Worm (Caenorhabditis elegans) whole organism, L1 larva: Measurements from ENCODE around the gene T27F7.12.

Experiments used
- C16A3.4 ChIP-seq: fragments of 150-350 bp; optimal IDR thresholded peaks from 2 replicates; lab custom pipeline; 2014; ENCODE audit warnings: missing biosample characterization, missing genetic modification characterization
- F16B12.6 ChIP-seq: fragments of 150-350 bp; optimal IDR thresholded peaks from 2 replicates; lab custom pipeline; 2014; ENCODE audit warnings: missing biosample characterization, missing genetic modification characterization
- Y116A8C.19 ChIP-seq: sonication (generic microtip); optimal IDR thresholded peaks from 2 replicates; lab custom pipeline; 2016; ENCODE audit warnings: missing compliant biosample characterization, missing genetic modification characterization, borderline replicate concordance
- ceh-8 ChIP-seq: fragments of 200-800 bp; sonication (Bioruptor generic); optimal IDR thresholded peaks from 2 replicates; lab custom pipeline; 2018; ENCODE audit warnings: mild to moderate bottlenecking, missing genetic modification characterization, moderate library complexity, missing compliant biosample characterization
- ceh-82 ChIP-seq, 3 experiments: fragments of 150-350 bp in 1 of 3; sonication (generic microtip) in 2 of 3; optimal IDR thresholded peaks; 2 replicates each; lab custom pipeline; 2014 to 2017; ENCODE audit warnings: missing biosample characterization in 3 of 3, missing genetic modification characterization in 3 of 3
- ceh-90 ChIP-seq: sonication (generic microtip); optimal IDR thresholded peaks from 2 replicates; lab custom pipeline; 2016; ENCODE audit warnings: missing genetic modification characterization, missing compliant biosample characterization
- dsc-1 ChIP-seq: sonication (generic microtip); optimal IDR thresholded peaks from 2 replicates; lab custom pipeline; 2016; ENCODE audit warnings: mild to moderate bottlenecking, missing genetic modification characterization, missing compliant biosample characterization
- efl-1 ChIP-seq, 4 experiments: fragments of 150-350 bp; optimal IDR thresholded peaks in 3 of 4; peaks in 1 of 4; 1 replicate in 1 of 4; 2 replicates in 3 of 4; lab custom pipeline; 2014; ENCODE audit warnings: missing biosample characterization in 2 of 4, missing genetic modification characterization in 2 of 4, missing genetic modification reagents in 2 of 4
- efl-3 ChIP-seq: fragments of 200-800 bp; sonication (Bioruptor generic); optimal IDR thresholded peaks from 2 replicates; lab custom pipeline; 2018; ENCODE audit warnings: mild to moderate bottlenecking, missing genetic modification characterization, missing compliant biosample characterization
- egl-27 ChIP-seq, 2 experiments: fragments of 150-350 bp in 1 of 2; sonication (generic microtip); optimal IDR thresholded peaks; 3 replicates each; lab custom pipeline; 2017 to 2018; ENCODE audit warnings: missing biosample characterization in 2 of 2, missing genetic modification characterization in 2 of 2, missing genetic modification reagents in 2 of 2
- elt-2 ChIP-seq: sonication (generic microtip); optimal IDR thresholded peaks from 2 replicates; lab custom pipeline; 2016; ENCODE audit warnings: missing genetic modification characterization, mild to moderate bottlenecking, inconsistent platforms, missing compliant biosample characterization, missing genetic modification reagents
- elt-3 ChIP-seq, 6 experiments: fragments of 150-350 bp in 1 of 6; sonication (generic microtip); optimal IDR thresholded peaks; 2 replicates each; lab custom pipeline; 2017 to 2018; ENCODE audit warnings: missing biosample characterization in 6 of 6, missing genetic modification characterization in 6 of 6, inconsistent platforms in 1 of 6
- ets-5 ChIP-seq: fragments of 200-800 bp; sonication (Bioruptor generic); IDR thresholded peaks from 2 replicates; pipeline ENCODE4 v1.3.6; 2022; ENCODE audit warnings: missing genetic modification characterization, missing compliant biosample characterization
- fkh-10 ChIP-seq: sonication (generic microtip); optimal IDR thresholded peaks from 2 replicates; lab custom pipeline; 2017; ENCODE audit warnings: missing biosample characterization, missing genetic modification reagents, missing genetic modification characterization
- fkh-4 ChIP-seq: sonication (generic microtip); optimal IDR thresholded peaks from 2 replicates; lab custom pipeline; 2016; ENCODE audit warnings: missing compliant biosample characterization, missing genetic modification characterization, borderline replicate concordance
- hlh-17 ChIP-seq: fragments of 200-800 bp; sonication (Bioruptor generic); optimal IDR thresholded peaks from 2 replicates; lab custom pipeline; 2018; ENCODE audit warnings: missing genetic modification characterization, mild to moderate bottlenecking, missing compliant biosample characterization, moderate library complexity, borderline replicate concordance
- hpl-2 ChIP-seq: fragments of 150-350 bp; optimal IDR thresholded peaks from 2 replicates; lab custom pipeline; 2014; ENCODE audit warnings: missing biosample characterization, missing genetic modification reagents, missing genetic modification characterization
- lin-15B ChIP-seq: fragments of 150-350 bp; sonication (generic microtip); optimal IDR thresholded peaks from 3 replicates; lab custom pipeline; 2014; ENCODE audit warnings: missing biosample characterization, missing genetic modification characterization
- lin-35 ChIP-seq, 2 experiments: fragments of 150-350 bp; optimal IDR thresholded peaks; 2 replicates each; lab custom pipeline; 2014; ENCODE audit warnings: missing biosample characterization in 2 of 2, missing genetic modification characterization in 2 of 2, missing genetic modification reagents in 2 of 2
- lir-3 ChIP-seq: sonication (generic microtip); optimal IDR thresholded peaks from 2 replicates; lab custom pipeline; 2016; ENCODE audit warnings: mild to moderate bottlenecking, missing genetic modification characterization, moderate library complexity, missing compliant biosample characterization; ENCODE audit not compliant: poor library complexity
- lsy-2 ChIP-seq, 2 experiments: fragments of 150-350 bp; optimal IDR thresholded peaks; 2 replicates each; lab custom pipeline; 2014; ENCODE audit warnings: missing biosample characterization in 2 of 2, missing genetic modification characterization in 2 of 2
- mab-9 ChIP-seq: fragments of 200-800 bp; sonication (Bioruptor generic); IDR thresholded peaks from 2 replicates; pipeline ENCODE4 v1.3.6; 2022; ENCODE audit warnings: missing genetic modification reagents, missing genetic modification characterization, missing compliant biosample characterization
- mep-1 ChIP-seq: fragments of 150-350 bp; optimal IDR thresholded peaks from 2 replicates; lab custom pipeline; 2014; ENCODE audit warnings: missing biosample characterization, missing genetic modification characterization
- nhr-11 ChIP-seq: fragments of 150-350 bp; optimal IDR thresholded peaks from 2 replicates; lab custom pipeline; 2014; ENCODE audit warnings: missing biosample characterization, missing genetic modification characterization
- nhr-19 ChIP-seq: fragments of 200-800 bp; sonication (Bioruptor generic); conservative IDR thresholded peaks from 2 replicates; pipeline ENCODE4 v1.3.6; 2022; ENCODE audit warnings: missing genetic modification characterization, missing compliant biosample characterization
- nhr-20 ChIP-seq: sonication (generic microtip); optimal IDR thresholded peaks from 2 replicates; lab custom pipeline; 2016; ENCODE audit warnings: mild to moderate bottlenecking, missing genetic modification characterization, missing compliant biosample characterization
- nhr-28 ChIP-seq: fragments of 150-350 bp; optimal IDR thresholded peaks from 2 replicates; lab custom pipeline; 2014; ENCODE audit warnings: missing biosample characterization, missing genetic modification characterization
- nhr-47 ChIP-seq: sonication (generic microtip); optimal IDR thresholded peaks from 2 replicates; lab custom pipeline; 2016; ENCODE audit warnings: mild to moderate bottlenecking, missing genetic modification characterization, moderate library complexity, missing compliant biosample characterization
- nhr-77 ChIP-seq: fragments of 150-350 bp; optimal IDR thresholded peaks from 2 replicates; lab custom pipeline; 2014; ENCODE audit warnings: missing biosample characterization, missing genetic modification characterization
- pax-3 ChIP-seq: fragments of 200-800 bp; sonication (Bioruptor generic); optimal IDR thresholded peaks from 2 replicates; lab custom pipeline; 2018; ENCODE audit warnings: mild to moderate bottlenecking, missing genetic modification characterization, moderate library complexity, missing compliant biosample characterization
- rnt-1 ChIP-seq: sonication (generic microtip); optimal IDR thresholded peaks from 2 replicates; lab custom pipeline; 2016; ENCODE audit warnings: mild to moderate bottlenecking, missing genetic modification characterization, moderate library complexity, missing compliant biosample characterization
- snpc-4 ChIP-seq: fragments of 150-350 bp; optimal IDR thresholded peaks from 2 replicates; lab custom pipeline; 2014; ENCODE audit warnings: missing biosample characterization, missing genetic modification characterization
- sup-37 ChIP-seq: fragments of 200-800 bp; sonication (Bioruptor generic); optimal IDR thresholded peaks from 2 replicates; lab custom pipeline; 2018; ENCODE audit warnings: mild to moderate bottlenecking, missing genetic modification characterization, missing compliant biosample characterization
- swsn-7 ChIP-seq: sonication (generic microtip); optimal IDR thresholded peaks from 2 replicates; lab custom pipeline; 2016; ENCODE audit warnings: missing genetic modification characterization, missing compliant biosample characterization
- tlp-1 ChIP-seq: fragments of 150-350 bp; optimal IDR thresholded peaks from 2 replicates; lab custom pipeline; 2014; ENCODE audit warnings: missing biosample characterization, missing genetic modification characterization
- vab-15 ChIP-seq: sonication (generic microtip); optimal IDR thresholded peaks from 2 replicates; lab custom pipeline; 2017; ENCODE audit warnings: missing genotype, mild to moderate bottlenecking, missing genetic modification characterization, missing compliant biosample characterization
- xbp-1 ChIP-seq: sonication (generic microtip); optimal IDR thresholded peaks from 2 replicates; lab custom pipeline; 2016; ENCODE audit warnings: missing genetic modification characterization, missing compliant biosample characterization
- zag-1 ChIP-seq: fragments of 150-350 bp; optimal IDR thresholded peaks from 2 replicates; lab custom pipeline; 2014; ENCODE audit warnings: missing biosample characterization, missing genetic modification characterization
- ztf-11 ChIP-seq, 2 experiments: sonication (generic microtip); optimal IDR thresholded peaks; 2 replicates each; lab custom pipeline; 2016 to 2017; ENCODE audit warnings: missing genetic modification characterization in 2 of 2, missing biosample characterization in 1 of 2, missing compliant biosample characterization in 1 of 2

Gene T27F7.12

ce11 chrII:4942397-4942796 is 47.5 kb upstream of the T27F7.12 start (continued):
- TF ChIP-seq nhr-77 (tag; lab: Kevin White, UChicago) (peak; percentile 54), zag-1 (no peak), efl-3 (GFP tag; lab: Kevin White, UChicago) (peak; percentile 31), dsc-1 (peak; percentile 31), lsy-2 (tag; optimal IDR thresholded peaks at IDR 0.05; lab: Kevin White, UChicago) (peak; percentile 6 to 28), egl-27 (tag; optimal IDR thresholded peaks at IDR 0.05; lab: Kevin White, UChicago) (no peak), ets-5 (GFP tag; lab: Robert Waterston, UW) (no peak), xbp-1 (tag; lab: Kevin White, UChicago) (peak; percentile 44), rnt-1 (tag; lab: Kevin White, UChicago) (peak; percentile 74), sup-37 (GFP tag; lab: Kevin White, UChicago) (no peak), hpl-2 (no peak), ceh-82 (tag; optimal IDR thresholded peaks at IDR 0.05; lab: Kevin White, UChicago) (peak in 2 of 3 experiments; percentile 16 to 23), mab-9 (GFP tag; lab: Robert Waterston, UW) (no peak), fkh-10 (no peak), ztf-11 (tag; optimal IDR thresholded peaks at IDR 0.05; lab: Kevin White, UChicago) (no peak), nhr-28 (no peak), C16A3.4 (tag; lab: Kevin White, UChicago) (peak; percentile 72), nhr-19 (GFP tag; lab: Robert Waterston, UW) (peak; percentile 57), lin-35 (GFP tag; optimal IDR thresholded peaks at IDR 0.05; lab: Kevin White, UChicago) (peak; percentile 14 to 62), efl-1 (optimal IDR thresholded peaks at IDR 0.05; lab: Kevin White, UChicago) (peak; percentile 45 to 52), efl-1 (GFP tag; optimal IDR thresholded peaks at IDR 0.05 in 1 of 2; lab: Kevin White, UChicago) (peak; percentile 23 to 96), snpc-4 (tag; lab: Kevin White, UChicago) (no peak), lir-3 (tag; lab: Kevin White, UChicago) (peak; percentile 36), elt-3 (tag; optimal IDR thresholded peaks at IDR 0.05; lab: Kevin White, UChicago) (peak in 2 of 6 experiments; percentile 12 to 50), fkh-4 (tag; lab: Kevin White, UChicago) (no peak)

- peak; percentile 94 for TF ChIP-seq elt-2 (tag; lab: Kevin White, UChicago)
- no peak for TF ChIP-seq nhr-11
- TF ChIP-seq nhr-20 (tag; lab: Kevin White, UChicago), result no peak
- TF ChIP-seq F16B12.6 (tag; lab: Kevin White, UChicago), result no peak
- peak; percentile 83 for TF ChIP-seq tlp-1 (tag; lab: Kevin White, UChicago)
- peak in 1 of 6 experiments; percentile 32 for TF ChIP-seq elt-3 (tag; optimal IDR thresholded peaks at IDR 0.05; lab: Kevin White, UChicago)
- no peak for TF ChIP-seq zag-1
- no peak for TF ChIP-seq sup-37 (GFP tag; lab: Kevin White, UChicago)
- TF ChIP-seq vab-15 (tag; lab: Kevin White, UChicago), result no peak
- no peak for TF ChIP-seq lin-15B (tag; lab: Kevin White, UChicago)
- TF ChIP-seq ztf-11 (tag; optimal IDR thresholded peaks at IDR 0.05; lab: Kevin White, UChicago), result no peak
- TF ChIP-seq mep-1, result no peak
- TF ChIP-seq, all 84 proteins: peak for 3
Measured at ce11 chrII:4942829-4943228, 47.1 kb upstream of the T27F7.12 start.

ce11 chrII:4943849-4944248 is 46.1 kb upstream of the T27F7.12 start, which contains the start of gene mdt-4:
Gene mdt-4 (minus strand): TSS chrII:4943949.
- TF ChIP-seq xbp-1 (tag; lab: Kevin White, UChicago) (no peak), lir-3 (tag; lab: Kevin White, UChicago) (no peak), ceh-8 (GFP tag; lab: Kevin White, UChicago) (no peak), swsn-7 (no peak), mep-1 (no peak), Y116A8C.19 (no peak), mab-9 (GFP tag; lab: Robert Waterston, UW) (no peak), nhr-20 (tag; lab: Kevin White, UChicago) (no peak), ceh-90 (no peak), pax-3 (tag; lab: Kevin White, UChicago) (no peak), hlh-17 (GFP tag; lab: Kevin White, UChicago) (no peak), nhr-47 (no peak)
